Fruit fly (Drosophila melanogaster) whole organism: ENCODE results near the gene CG43938.

Experiments
- CG8478 ChIP-seq: fragments of >200 bp; optimal IDR thresholded peaks from 2 replicates; lab custom pipeline; 2018; ENCODE audit warnings: inconsistent platforms
- Dll ChIP-seq: fragments of >200 bp; optimal IDR thresholded peaks from 2 replicates; lab custom pipeline; 2017
- EcR ChIP-seq, 2 experiments: fragments of >200 bp; optimal IDR thresholded peaks; 2 replicates each; lab custom pipeline; 2017; ENCODE audit warnings: missing biosample characterization in 2 of 2, missing genetic modification characterization in 2 of 2, missing genetic modification reagents in 2 of 2
- pan ChIP-seq: fragments of >200 bp; optimal IDR thresholded peaks from 2 replicates; lab custom pipeline; 2017
- psq ChIP-seq: fragments of >200 bp; optimal IDR thresholded peaks from 2 replicates; lab custom pipeline; 2017
- usp ChIP-seq: fragments of >200 bp; optimal IDR thresholded peaks from 2 replicates; lab custom pipeline; 2017; ENCODE audit warnings: missing biosample characterization, missing genetic modification characterization, mixed read lengths

DNA sequence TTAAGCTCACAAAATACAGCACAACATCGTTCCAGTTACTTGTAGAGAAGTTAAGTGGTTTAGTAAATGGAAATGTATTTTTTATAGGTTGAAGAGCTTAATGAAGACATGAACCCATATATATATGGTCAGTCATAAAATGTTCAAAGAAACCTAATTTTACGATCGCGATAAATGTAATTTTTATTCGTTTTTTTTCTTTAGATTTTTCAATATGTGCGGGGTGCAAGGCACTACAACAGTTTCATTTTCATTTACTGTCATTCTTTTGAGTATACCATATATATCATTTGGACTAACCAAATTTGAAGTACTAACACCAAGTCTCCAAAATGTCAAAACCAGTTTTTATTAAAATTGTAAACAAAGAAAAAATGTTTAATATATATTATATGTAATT lies 2.0 kb downstream of the CG43938 start, which contains the start of gene CG33284:
- TF ChIP-seq usp (GFP tag; lab: Kevin White, UChicago) (no peak), Dll (lab: Kevin White, UChicago) (no peak), psq (lab: Kevin White, UChicago) (no peak), pan (lab: Kevin White, UChicago) (no peak), CG8478 (no peak), EcR (GFP tag; optimal IDR thresholded peaks at IDR 0.05; lab: Kevin White, UChicago) (no peak)
